Worm (Caenorhabditis elegans): ENCODE data around the gene mys-1.

mys-1 gene

DNA sequence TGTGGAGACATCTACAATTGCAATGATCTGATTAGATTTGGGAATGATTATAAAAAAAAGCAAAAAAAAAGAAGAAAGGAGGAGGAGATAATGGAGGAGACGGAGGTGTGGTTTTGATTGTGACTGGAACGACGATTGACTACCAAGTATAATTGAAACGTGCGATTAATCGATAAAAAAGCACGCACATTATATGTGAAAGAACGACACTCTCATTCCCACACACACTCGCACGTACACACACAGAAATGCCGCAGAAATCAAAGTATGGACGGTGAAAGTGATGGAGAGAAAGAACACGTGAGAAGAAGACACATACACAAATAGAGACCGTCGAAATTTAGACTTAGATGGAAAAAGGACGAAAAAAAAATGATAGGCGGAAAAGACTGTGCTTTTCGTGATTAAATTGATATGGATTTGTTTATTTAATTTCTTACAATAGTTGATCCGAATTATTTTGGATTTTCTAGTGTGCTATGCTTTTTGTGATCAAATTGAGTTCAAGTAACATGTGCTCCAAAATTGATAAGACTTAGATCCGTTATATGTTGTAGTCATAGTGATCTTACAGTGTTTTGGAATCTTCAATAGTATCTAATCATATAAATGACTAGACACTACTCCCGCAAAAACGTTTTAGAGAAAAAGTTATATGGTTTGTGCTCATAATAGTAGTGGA lies 9.4 kb upstream of the mys-1 start, which contains the start of gene nhr-135:
TSS of gene nhr-135 (minus strand) at position 51 of the 682 bp plus-strand sequence.
- TF ChIP-seq mes-2 (tag; optimal IDR thresholded peaks at IDR 0.05; ENCODE audit: poor library complexity, severe bottlenecking): peak; percentile 57
- TF ChIP-seq ceh-28 (tag; optimal IDR thresholded peaks at IDR 0.05): no peak
- peak; percentile 6 for TF ChIP-seq nhr-6 (tag; optimal IDR thresholded peaks at IDR 0.05)
- TF ChIP-seq arid-1 (GFP tag; conservative IDR thresholded peaks at IDR 0.05): no peak
- TF ChIP-seq aha-1 (tag): peak; percentile 98
- peak; percentile 94 for TF ChIP-seq dmd-6 (GFP tag; IDR thresholded peaks at IDR 0.05)
- no peak for TF ChIP-seq rbr-2 (tag; optimal IDR thresholded peaks at IDR 0.05)
- TF ChIP-seq F44E2.7 (GFP tag; IDR thresholded peaks at IDR 0.05): no peak
- TF ChIP-seq F37D6.2 (tag; optimal IDR thresholded peaks at IDR 0.05): no peak
- no peak for TF ChIP-seq nhr-111 (GFP tag; optimal IDR thresholded peaks at IDR 0.05)
- TF ChIP-seq spr-1 (tag; optimal IDR thresholded peaks at IDR 0.05): peak; percentile 7
- no peak for TF ChIP-seq daf-12 (tag; optimal IDR thresholded peaks at IDR 0.05)
- TF ChIP-seq egl-43 (GFP tag; IDR thresholded peaks at IDR 0.05): no peak
- TF ChIP-seq zip-11 (GFP tag; IDR thresholded peaks at IDR 0.05): no peak
- TF ChIP-seq lin-13 (GFP tag; optimal IDR thresholded peaks at IDR 0.05): no peak
- peak; percentile 99 for TF ChIP-seq nhr-28 (tag; optimal IDR thresholded peaks at IDR 0.05)
- no peak for TF ChIP-seq lin-39 (tag; optimal IDR thresholded peaks at IDR 0.05)
- TF ChIP-seq unc-39 (tag; optimal IDR thresholded peaks at IDR 0.05): no peak
- no peak for TF ChIP-seq daf-19 (GFP tag; conservative IDR thresholded peaks at IDR 0.05)
- TF ChIP-seq mdt-29 (GFP tag; IDR thresholded peaks at IDR 0.05): no peak
- no peak for TF ChIP-seq madf-5 (GFP tag; IDR thresholded peaks at IDR 0.05)
- TF ChIP-seq Y105C5A.15 (GFP tag; IDR thresholded peaks at IDR 0.05): no peak
- TF ChIP-seq nhr-25 (tag; optimal IDR thresholded peaks at IDR 0.05; ENCODE audit: borderline replicate concordance, insufficient read depth): peak; percentile 24
- no peak for TF ChIP-seq ceh-20 (GFP tag; IDR thresholded peaks at IDR 0.05)
- no peak for TF ChIP-seq snpc-4 (tag; optimal IDR thresholded peaks at IDR 0.05)
- TF ChIP-seq pha-4 (GFP tag; IDR thresholded peaks at IDR 0.05): no peak
- TF ChIP-seq pha-4 (tag; optimal IDR thresholded peaks at IDR 0.05): no peak
- no peak for TF ChIP-seq lin-29 (GFP tag; IDR thresholded peaks at IDR 0.05)
- peak; percentile 0 for TF ChIP-seq fos-1 (tag; optimal IDR thresholded peaks at IDR 0.05)
- no peak for TF ChIP-seq snpc-1.2 (GFP tag; IDR thresholded peaks at IDR 0.05)
- no peak for TF ChIP-seq F26F4.8 (GFP tag; conservative IDR thresholded peaks at IDR 0.05)
- no peak for TF ChIP-seq ZK546.5 (tag; optimal IDR thresholded peaks at IDR 0.05)
- no peak for TF ChIP-seq ZK337.2 (GFP tag; IDR thresholded peaks at IDR 0.05)
- no peak for TF ChIP-seq ceh-82 (tag; optimal IDR thresholded peaks at IDR 0.05)
- TF ChIP-seq lin-1 (GFP tag; IDR thresholded peaks at IDR 0.05): peak; percentile 62; the same call in 1 of the 2 replicates
- no peak for TF ChIP-seq nhr-42 (GFP tag; IDR thresholded peaks at IDR 0.05)
- TF ChIP-seq Y75B8A.6 (GFP tag; IDR thresholded peaks at IDR 0.05): no peak
- no peak for TF ChIP-seq dpl-1 (GFP tag; optimal IDR thresholded peaks at IDR 0.05)
- peak in 1 of 2 experiments; percentile 32 for TF ChIP-seq unc-62 (GFP tag; optimal IDR thresholded peaks at IDR 0.05 in 1 of 2)
- TF ChIP-seq unc-62 (tag; optimal IDR thresholded peaks at IDR 0.05): no peak
- TF ChIP-seq ctbp-1 (GFP tag; IDR thresholded peaks at IDR 0.05): 0 out of 2 replicates have a peak, but pooled peaks have one; percentile 33
- no peak for TF ChIP-seq T20F7.1 (GFP tag; optimal IDR thresholded peaks at IDR 0.05)
- no peak for TF ChIP-seq nhr-11 (tag; optimal IDR thresholded peaks at IDR 0.05)
- TF ChIP-seq ztf-11 (tag; optimal IDR thresholded peaks at IDR 0.05): no peak
- peak; percentile 4 for TF ChIP-seq gei-8 (GFP tag; optimal IDR thresholded peaks at IDR 0.05)
- no peak for TF ChIP-seq lim-7 (GFP tag; IDR thresholded peaks at IDR 0.05)
- TF ChIP-seq dmd-8 (GFP tag; IDR thresholded peaks at IDR 0.05): no peak
- peak; percentile 76; the same call in 1 of the 2 replicates for TF ChIP-seq tra-1 (GFP tag; IDR thresholded peaks at IDR 0.05)
- TF ChIP-seq vab-7 (GFP tag; IDR thresholded peaks at IDR 0.05): no peak
- TF ChIP-seq nhr-41 (GFP tag; IDR thresholded peaks at IDR 0.05): no peak
- no peak for TF ChIP-seq jun-1 (tag; optimal IDR thresholded peaks at IDR 0.05)
- no peak for TF ChIP-seq D1046.2 (GFP tag; IDR thresholded peaks at IDR 0.05)

Measured in whole organism, L4 larva.